Fruit fly (Drosophila melanogaster) whole organism, embryonic: ENCODE measurements around the gene Drgx.

ENCODE experiments used
- ATbp ChIP-seq: fragments of 200-800 bp; sonication (Bioruptor generic); optimal IDR thresholded peaks from 2 replicates; lab custom pipeline; 2017; ENCODE audit warnings: missing biosample characterization, mild to moderate bottlenecking, missing genetic modification characterization, missing genetic modification reagents
- Atf6 ChIP-seq: fragments of 200-800 bp; sonication (Bioruptor generic); IDR thresholded peaks from 2 replicates; pipeline ENCODE4 v1.3.6; 2022; ENCODE audit warnings: missing biosample characterization, missing genetic modification characterization
- Bgb ChIP-seq: fragments of 200-800 bp; sonication (Bioruptor generic); IDR thresholded peaks from 2 replicates; pipeline ENCODE4 v1.3.6; 2022; ENCODE audit warnings: missing biosample characterization, missing genetic modification characterization; ENCODE audit not compliant: partially characterized antibody
- CG11695 ChIP-seq: fragments of 200-800 bp; sonication (Bioruptor generic); IDR thresholded peaks from 3 replicates; pipeline ENCODE4 v1.3.6; 2022; ENCODE audit warnings: missing biosample characterization, missing genetic modification characterization
- CG12299 ChIP-seq: fragments of 200-800 bp; sonication (Bioruptor generic); optimal IDR thresholded peaks from 2 replicates; lab custom pipeline; 2018; ENCODE audit warnings: missing biosample characterization, mild to moderate bottlenecking, missing genetic modification characterization
- CG2120 ChIP-seq: fragments of 200-800 bp; sonication (Bioruptor generic); optimal IDR thresholded peaks from 3 replicates; lab custom pipeline; 2016; ENCODE audit warnings: missing biosample characterization, missing genetic modification characterization
- CG2199 ChIP-seq: fragments of 200-800 bp; sonication (Bioruptor generic); IDR thresholded peaks from 3 replicates; pipeline ENCODE4 v1.3.6; 2022; ENCODE audit warnings: missing biosample characterization, missing genetic modification characterization
- CG2712 ChIP-seq: fragments of 200-800 bp; optimal IDR thresholded peaks from 3 replicates; lab custom pipeline; 2019; ENCODE audit warnings: missing biosample characterization, mild to moderate bottlenecking, missing genetic modification characterization, moderate library complexity
- CG2889 ChIP-seq: fragments of 200-800 bp; sonication (Bioruptor generic); IDR thresholded peaks from 3 replicates; pipeline ENCODE4 v1.3.6; 2022; ENCODE audit warnings: missing biosample characterization, missing genetic modification characterization
- CG5245 ChIP-seq: fragments of 200-800 bp; sonication (Bioruptor generic); optimal IDR thresholded peaks from 3 replicates; lab custom pipeline; 2016; ENCODE audit warnings: missing biosample characterization, missing genetic modification characterization
- CG6813 ChIP-seq: fragments of 200-800 bp; sonication (Bioruptor generic); optimal IDR thresholded peaks from 2 replicates; lab custom pipeline; 2017; ENCODE audit warnings: missing biosample characterization, missing genetic modification characterization, mild to moderate bottlenecking, moderate library complexity, missing genetic modification reagents
- CG7928 ChIP-seq: fragments of 200-800 bp; sonication (Bioruptor generic); optimal IDR thresholded peaks from 2 replicates; lab custom pipeline; 2017; ENCODE audit warnings: missing biosample characterization, mild to moderate bottlenecking, missing genetic modification characterization
- CG8924 ChIP-seq: fragments of 200-800 bp; optimal IDR thresholded peaks from 3 replicates; lab custom pipeline; 2019; ENCODE audit warnings: missing biosample characterization, mild to moderate bottlenecking, missing genetic modification characterization, moderate library complexity
- Dbx ChIP-seq: fragments of 200-800 bp; sonication (Bioruptor generic); IDR thresholded peaks from 3 replicates; pipeline ENCODE4 v1.3.6; 2022; ENCODE audit warnings: missing biosample characterization, missing genetic modification characterization
- E2f1 ChIP-seq: fragments of 200-800 bp; sonication (Bioruptor generic); IDR thresholded peaks from 2 replicates; pipeline ENCODE4 v1.3.6; 2022; ENCODE audit warnings: missing biosample characterization, missing genetic modification characterization
- HmgZ ChIP-seq: fragments of 200-800 bp; sonication (Bioruptor generic); optimal IDR thresholded peaks from 2 replicates; lab custom pipeline; 2018; ENCODE audit warnings: missing biosample characterization, mild to moderate bottlenecking, missing genetic modification characterization
- Hr39 ChIP-seq: fragments of >200 bp; optimal IDR thresholded peaks from 2 replicates; lab custom pipeline; 2017
- Lpt ChIP-seq: fragments of >200 bp; optimal IDR thresholded peaks from 2 replicates; lab custom pipeline; 2018; ENCODE audit warnings: missing biosample characterization, missing genetic modification characterization
- Mrtf ChIP-seq: fragments of 200-800 bp; sonication (Bioruptor generic); IDR thresholded peaks from 3 replicates; pipeline ENCODE4 v1.3.6; 2022; ENCODE audit warnings: missing biosample characterization, missing genetic modification characterization
- NC2α ChIP-seq: fragments of 200-800 bp; sonication (Bioruptor generic); optimal IDR thresholded peaks from 2 replicates; lab custom pipeline; 2016; ENCODE audit warnings: missing biosample characterization, missing genetic modification characterization
- NfI ChIP-seq: fragments of 200-800 bp; sonication (Bioruptor generic); optimal IDR thresholded peaks from 3 replicates; lab custom pipeline; 2018; ENCODE audit warnings: missing biosample characterization, mild to moderate bottlenecking, missing genetic modification characterization, moderate library complexity
- Oli ChIP-seq: fragments of 200-800 bp; sonication (Bioruptor generic); optimal IDR thresholded peaks from 2 replicates; lab custom pipeline; 2018; ENCODE audit warnings: missing biosample characterization, mild to moderate bottlenecking, missing genetic modification characterization, moderate library complexity
- Pdp1 ChIP-seq, 2 experiments: fragments of 200-800 bp; sonication (Bioruptor generic); optimal IDR thresholded peaks; 3 replicates each; lab custom pipeline; 2016; ENCODE audit warnings: missing biosample characterization in 2 of 2, missing genetic modification characterization in 2 of 2, mild to moderate bottlenecking in 1 of 2, moderate library complexity in 1 of 2
- Sin3A ChIP-seq: fragments of >200 bp; optimal IDR thresholded peaks from 2 replicates; lab custom pipeline; 2018
- Trl ChIP-seq, 3 experiments: fragments of >200 bp in 2 of 3; fragments of 200-800 bp in 1 of 3; sonication (Bioruptor generic) in 1 of 3; optimal IDR thresholded peaks; 2 replicates in 1 of 3; 3 replicates in 2 of 3; lab custom pipeline; 2016 to 2017; ENCODE audit warnings: missing biosample characterization in 1 of 3, missing genetic modification characterization in 1 of 3
- Xbp1 ChIP-seq: fragments of 200-800 bp; sonication (Bioruptor generic); optimal IDR thresholded peaks from 3 replicates; lab custom pipeline; 2016; ENCODE audit warnings: missing biosample characterization, mild to moderate bottlenecking, missing genetic modification characterization
- ap ChIP-seq: fragments of 200-800 bp; sonication (Bioruptor generic); IDR thresholded peaks from 2 replicates; pipeline ENCODE4 v1.3.6; 2022; ENCODE audit warnings: missing biosample characterization, missing genetic modification characterization
- bowl ChIP-seq: fragments of 200-800 bp; sonication (Bioruptor generic); IDR thresholded peaks from 2 replicates; pipeline ENCODE4 v1.3.6; 2022; ENCODE audit warnings: missing biosample characterization, missing genetic modification characterization
- crp ChIP-seq, 2 experiments: fragments of 200-800 bp; sonication (Bioruptor generic); optimal IDR thresholded peaks; 2 replicates in 1 of 2; 3 replicates in 1 of 2; lab custom pipeline; 2017; ENCODE audit warnings: missing biosample characterization in 2 of 2, missing genetic modification characterization in 2 of 2, mild to moderate bottlenecking in 1 of 2, moderate library complexity in 1 of 2
- dan ChIP-seq: fragments of 200-800 bp; sonication (Bioruptor generic); IDR thresholded peaks from 2 replicates; pipeline ENCODE4 v1.3.6; 2022; ENCODE audit warnings: missing biosample characterization, missing genetic modification characterization
- eve ChIP-seq, 2 experiments: fragments of >200 bp; optimal IDR thresholded peaks; 2 replicates each; lab custom pipeline; 2017; ENCODE audit warnings: missing biosample characterization in 2 of 2, missing genetic modification characterization in 2 of 2
- fd102C ChIP-seq: fragments of 200-800 bp; sonication (Bioruptor generic); optimal IDR thresholded peaks from 2 replicates; lab custom pipeline; 2018; ENCODE audit warnings: missing biosample characterization, mild to moderate bottlenecking, missing genetic modification characterization, moderate library complexity
- fru ChIP-seq: fragments of >200 bp; optimal IDR thresholded peaks from 2 replicates; lab custom pipeline; 2017
- gem ChIP-seq: fragments of 200-800 bp; sonication (Bioruptor generic); optimal IDR thresholded peaks from 2 replicates; lab custom pipeline; 2019; ENCODE audit warnings: missing biosample characterization, mild to moderate bottlenecking, missing genetic modification characterization, moderate library complexity
- grau ChIP-seq: fragments of 200-800 bp; optimal IDR thresholded peaks from 3 replicates; lab custom pipeline; 2019; ENCODE audit warnings: missing biosample characterization, mild to moderate bottlenecking, missing genetic modification characterization, moderate library complexity
- gsb-n ChIP-seq: fragments of 200-800 bp; sonication (Bioruptor generic); optimal IDR thresholded peaks from 3 replicates; lab custom pipeline; 2018; ENCODE audit warnings: missing biosample characterization, mild to moderate bottlenecking, missing genetic modification characterization
- pita ChIP-seq: fragments of 200-800 bp; sonication (Bioruptor generic); optimal IDR thresholded peaks from 2 replicates; lab custom pipeline; 2017; ENCODE audit warnings: missing biosample characterization, mild to moderate bottlenecking, missing genetic modification characterization
- sens ChIP-seq: fragments of 200-800 bp; sonication (Bioruptor generic); peaks from one replicate; lab custom pipeline; 2016; ENCODE audit warnings: missing biosample characterization, missing genetic modification characterization
- sima ChIP-seq: fragments of 200-800 bp; sonication (Bioruptor generic); optimal IDR thresholded peaks from 2 replicates; lab custom pipeline; 2016; ENCODE audit warnings: missing biosample characterization, missing genetic modification characterization
- so ChIP-seq: fragments of 200-800 bp; sonication (Bioruptor generic); IDR thresholded peaks from 3 replicates; pipeline ENCODE4 v1.3.6; 2022; ENCODE audit warnings: missing biosample characterization, missing genetic modification characterization
- trem ChIP-seq: fragments of 200-800 bp; optimal IDR thresholded peaks from 3 replicates; lab custom pipeline; 2019; ENCODE audit warnings: missing biosample characterization, mild to moderate bottlenecking, missing genetic modification characterization, moderate library complexity
- tx ChIP-seq: fragments of 200-800 bp; sonication (Bioruptor generic); optimal IDR thresholded peaks from 2 replicates; lab custom pipeline; 2016; ENCODE audit warnings: missing biosample characterization, missing genetic modification characterization
- usp ChIP-seq: fragments of >200 bp; optimal IDR thresholded peaks from 2 replicates; lab custom pipeline; 2017; ENCODE audit warnings: missing biosample characterization, missing genetic modification characterization
- wek ChIP-seq: fragments of 200-800 bp; sonication (Bioruptor generic); optimal IDR thresholded peaks from 3 replicates; lab custom pipeline; 2018; ENCODE audit warnings: missing biosample characterization, mild to moderate bottlenecking, missing genetic modification characterization, moderate library complexity

The Drgx gene

dm6 chr2L:3712949-3713416, 50.4 kb downstream of the Drgx start, which contains the start of the genes CG31955 and CG2818 (continued):
- TF ChIP-seq CG11695 (GFP tag; lab: Robert Waterston, UW) (no peak), gem (tag; lab: Kevin White, UChicago) (no peak), ATbp (GFP tag; lab: Kevin White, UChicago) (no peak), usp (GFP tag; lab: Kevin White, UChicago) (no peak), Xbp1 (peak; percentile 18), pita (GFP tag; lab: Kevin White, UChicago) (no peak), so (GFP tag; lab: Robert Waterston, UW) (no peak), NC2α (GFP tag; lab: Kevin White, UChicago) (no peak), dan (no peak), crp (GFP tag; optimal IDR thresholded peaks at IDR 0.05; lab: Kevin White, UChicago) (peak; percentile 71 to 96), CG2712 (no peak), CG6813 (no peak), tx (peak; percentile 36), Bgb (GFP tag; lab: Robert Waterston, UW) (peak; percentile 61; the same call in 1 of the 2 replicates), bowl (GFP tag; lab: Robert Waterston, UW) (no peak), fd102C (no peak), Sin3A (peak; percentile 38), CG2120 (peak; percentile 41), CG2889 (GFP tag; lab: Robert Waterston, UW) (no peak), gsb-n (tag; lab: Kevin White, UChicago) (no peak), fru (no peak), wek (GFP tag; lab: Kevin White, UChicago) (no peak), CG8924 (tag; lab: Kevin White, UChicago) (no peak), Oli (no peak), CG12299 (tag; lab: Kevin White, UChicago) (no peak), CG5245 (no peak), NfI (GFP tag; lab: Kevin White, UChicago) (peak; percentile 26), Hr39 (no peak), ap (GFP tag; lab: Robert Waterston, UW) (no peak)

- TF ChIP-seq Lpt (GFP tag; lab: Kevin White, UChicago), result no peak
- no peak for TF ChIP-seq HmgZ
- TF ChIP-seq sens (GFP tag; lab: Kevin White, UChicago), result peak; percentile 43
- peak; percentile 88 for TF ChIP-seq grau (tag; lab: Kevin White, UChicago)
- TF ChIP-seq Mrtf (GFP tag; lab: Robert Waterston, UW), result no peak
- no peak for TF ChIP-seq Dbx (GFP tag; lab: Robert Waterston, UW)
- no peak for TF ChIP-seq E2f1 (GFP tag; lab: Robert Waterston, UW)
- TF ChIP-seq sima (GFP tag; lab: Kevin White, UChicago), result no peak
- TF ChIP-seq eve (GFP tag; optimal IDR thresholded peaks at IDR 0.05; lab: Kevin White, UChicago), result peak in 1 of 2 experiments; percentile 89
- TF ChIP-seq Trl (optimal IDR thresholded peaks at IDR 0.05; lab: Kevin White, UChicago), result peak in 1 of 2 experiments; percentile 13
- TF ChIP-seq Trl (GFP tag; optimal IDR thresholded peaks at IDR 0.05; lab: Kevin White, UChicago), result no peak
- TF ChIP-seq CG7928 (GFP tag; lab: Kevin White, UChicago), result no peak
- TF ChIP-seq trem (tag; lab: Kevin White, UChicago), result no peak
- 0 out of 2 replicates have a peak, but pooled peaks have one; percentile 8 for TF ChIP-seq Atf6 (GFP tag; lab: Robert Waterston, UW)
- peak; percentile 18; the same call in 1 of the 2 replicates for TF ChIP-seq ap (GFP tag; lab: Robert Waterston, UW)
- TF ChIP-seq CG2199 (GFP tag; lab: Robert Waterston, UW), result 0 out of 3 replicates have a peak, but pooled peaks have one; percentile 26
- TF ChIP-seq Pdp1 (GFP tag; optimal IDR thresholded peaks at IDR 0.05; lab: Kevin White, UChicago), result peak in 1 of 2 experiments; percentile 77
- TF ChIP-seq, all 482 proteins: peak for 8
Observed at dm6 chr2L:3713545-3714156, 51.1 kb downstream of the Drgx start.
